Fruit fly (Drosophila melanogaster): ENCODE measurements around the gene smid.
A peak's percentile ranks its signal among the peaks of the same experiment; 100 is the strongest.

The smid gene

DNA sequence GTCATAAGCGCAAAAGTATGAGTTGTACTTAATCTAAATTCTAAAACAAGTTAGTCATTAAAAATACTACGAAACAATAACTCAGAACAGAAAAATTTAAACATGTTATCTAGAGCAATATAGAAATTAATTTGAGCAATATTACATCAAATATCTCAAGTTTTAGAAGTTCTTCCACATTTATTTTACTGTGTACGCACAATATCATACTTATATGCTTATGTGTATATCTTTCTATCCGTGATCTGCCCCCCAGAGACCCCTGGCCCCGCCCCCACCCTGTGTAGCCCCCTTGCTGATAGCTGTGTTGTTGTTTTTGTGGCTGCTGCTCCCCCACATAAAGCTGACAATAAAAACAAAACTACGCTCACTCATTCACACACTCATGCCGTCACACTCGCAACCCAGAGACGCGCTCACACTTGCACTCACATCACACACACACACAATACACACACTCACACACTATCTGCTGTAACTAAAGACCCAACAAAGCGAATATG lies 52.0 kb downstream of the smid start:
- TF ChIP-seq CG17806 (tag; optimal IDR thresholded peaks at IDR 0.05), result peak; percentile 33
- TF ChIP-seq D1 (tag; optimal IDR thresholded peaks at IDR 0.05), result peak; percentile 27
- peak; percentile 79 for TF ChIP-seq CG4496 (GFP tag; IDR thresholded peaks at IDR 0.05)
- TF ChIP-seq CG8159 (tag; optimal IDR thresholded peaks at IDR 0.05), result peak; percentile 39
- TF ChIP-seq CG15710 (tag; optimal IDR thresholded peaks at IDR 0.05), result peak; percentile 9
- TF ChIP-seq CG10348 (GFP tag; IDR thresholded peaks at IDR 0.05), result no peak
- TF ChIP-seq CG13204 (GFP tag; optimal IDR thresholded peaks at IDR 0.05), result peak; percentile 28
- peak; percentile 74; the same call in 1 of the 2 replicates for TF ChIP-seq CG32121 (GFP tag; IDR thresholded peaks at IDR 0.05)
- peak; percentile 66; the same call in 2 of the 3 replicates for TF ChIP-seq fd96Ca (GFP tag; IDR thresholded peaks at IDR 0.05)
- TF ChIP-seq CG8301 (tag; optimal IDR thresholded peaks at IDR 0.05), result peak; percentile 34
- TF ChIP-seq CG12605 (GFP tag; IDR thresholded peaks at IDR 0.05), result peak; percentile 74
- TF ChIP-seq CG14655 (GFP tag; optimal IDR thresholded peaks at IDR 0.05), result peak; percentile 56
- TF ChIP-seq CG9948 (tag; optimal IDR thresholded peaks at IDR 0.05), result peak; percentile 56
- TF ChIP-seq gl (tag; optimal IDR thresholded peaks at IDR 0.05), result peak; percentile 64
- peak; percentile 42 for TF ChIP-seq CG34367 (tag; optimal IDR thresholded peaks at IDR 0.05)
- peak; percentile 50; the same call in 1 of the 2 replicates for TF ChIP-seq rn (GFP tag; IDR thresholded peaks at IDR 0.05)
- TF ChIP-seq Pif1A (GFP tag; optimal IDR thresholded peaks at IDR 0.05), result no peak
- TF ChIP-seq Snoo (tag; optimal IDR thresholded peaks at IDR 0.05), result no peak
- TF ChIP-seq EcR (GFP tag; optimal IDR thresholded peaks at IDR 0.05), result peak; percentile 76
- peak; percentile 65 for TF ChIP-seq Ets98B (GFP tag; IDR thresholded peaks at IDR 0.05)
- no peak for TF ChIP-seq Pif1B (GFP tag; optimal IDR thresholded peaks at IDR 0.05)

DNA sequence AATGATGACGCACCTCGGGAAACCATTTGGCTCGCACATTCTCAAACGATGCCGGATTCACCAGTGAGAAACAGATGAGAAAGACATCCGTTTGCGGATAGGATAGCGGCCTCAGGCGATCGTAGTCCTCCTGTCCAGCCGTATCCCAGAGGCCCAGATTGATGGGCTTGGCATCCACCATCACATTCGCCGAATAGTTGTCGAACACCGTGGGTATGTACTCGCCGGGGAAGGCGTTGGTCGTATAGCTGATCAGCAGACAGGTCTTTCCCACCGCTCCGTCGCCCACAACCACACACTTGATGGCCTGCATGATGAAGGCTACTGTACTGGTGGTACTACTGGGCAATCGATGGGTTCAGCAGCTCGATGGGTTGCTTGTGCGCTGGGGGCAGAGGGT lies 52.8 kb downstream of the smid start:
- TF ChIP-seq EcR (GFP tag; optimal IDR thresholded peaks at IDR 0.05) (no peak), gl (tag; optimal IDR thresholded peaks at IDR 0.05) (no peak), Snoo (tag; optimal IDR thresholded peaks at IDR 0.05) (no peak), CG32121 (GFP tag; IDR thresholded peaks at IDR 0.05) (no peak), CG9948 (tag; optimal IDR thresholded peaks at IDR 0.05) (no peak), CG13204 (GFP tag; optimal IDR thresholded peaks at IDR 0.05) (no peak), CG17806 (tag; optimal IDR thresholded peaks at IDR 0.05) (no peak), CG8301 (tag; optimal IDR thresholded peaks at IDR 0.05) (no peak), CG8159 (tag; optimal IDR thresholded peaks at IDR 0.05) (no peak)
